Fruit fly (Drosophila melanogaster) whole organism, wandering third instar larva: Measurements from ENCODE around the gene CG3348.

Source experiments
- CG32264 ChIP-seq: fragments of 200-800 bp; sonication (Bioruptor generic); optimal IDR thresholded peaks from 2 replicates; lab custom pipeline; 2016; ENCODE audit warnings: missing biosample characterization, missing genetic modification characterization
- CrebA ChIP-seq: fragments of 200-800 bp; sonication (Bioruptor generic); optimal IDR thresholded peaks from 2 replicates; lab custom pipeline; 2016; ENCODE audit warnings: missing biosample characterization, mild to moderate bottlenecking, missing genetic modification characterization, borderline replicate concordance
- HLH106 ChIP-seq: fragments of 200-800 bp; optimal IDR thresholded peaks from 3 replicates; lab custom pipeline; 2019; ENCODE audit warnings: missing biosample characterization, mild to moderate bottlenecking, missing genetic modification characterization, moderate library complexity
- Hr78 ChIP-seq: fragments of >200 bp; optimal IDR thresholded peaks from 2 replicates; lab custom pipeline; 2017; ENCODE audit warnings: missing biosample characterization, missing genetic modification characterization
- Myc ChIP-seq: fragments of >200 bp; optimal IDR thresholded peaks from 2 replicates; lab custom pipeline; 2017
- br ChIP-seq: fragments of 200-800 bp; sonication (Bioruptor generic); optimal IDR thresholded peaks from 2 replicates; lab custom pipeline; 2016; ENCODE audit warnings: missing biosample characterization, missing genetic modification characterization
- brk ChIP-seq: fragments of 200-800 bp; sonication (Bioruptor generic); optimal IDR thresholded peaks from 2 replicates; lab custom pipeline; 2016; ENCODE audit warnings: missing biosample characterization, mild to moderate bottlenecking, missing genetic modification characterization
- dl ChIP-seq, 2 experiments: fragments of 175-275, 200-275 bp in 1 of 2; fragments of 200-275 bp in 1 of 2; sonication (Bioruptor generic); optimal IDR thresholded peaks; lab custom pipeline; 2018; ENCODE audit warnings: mild to moderate bottlenecking in 2 of 2, missing biosample characterization in 2 of 2, missing genetic modification characterization in 2 of 2, moderate library complexity in 2 of 2; ENCODE audit not compliant: partially characterized antibody in 2 of 2, insufficient read depth in 1 of 2
- dsf ChIP-seq: sonication (Bioruptor generic); optimal IDR thresholded peaks from 2 replicates; lab custom pipeline; 2016; ENCODE audit warnings: missing biosample characterization, missing genetic modification characterization, borderline replicate concordance
- jim ChIP-seq: fragments of 175-275, 200-325 bp; sonication (Bioruptor generic); optimal IDR thresholded peaks from 2 replicates; lab custom pipeline; 2016; ENCODE audit warnings: missing biosample characterization, mild to moderate bottlenecking, missing genetic modification characterization
- lola ChIP-seq: fragments of >200 bp; optimal IDR thresholded peaks from 2 replicates; lab custom pipeline; 2017; ENCODE audit warnings: missing biosample characterization, missing genetic modification characterization
- pan ChIP-seq: fragments of >200 bp; optimal IDR thresholded peaks from 2 replicates; lab custom pipeline; 2017
- psq ChIP-seq: fragments of 200-800 bp; sonication (Bioruptor generic); optimal IDR thresholded peaks from 3 replicates; lab custom pipeline; 2017; ENCODE audit warnings: missing biosample characterization, mild to moderate bottlenecking, missing genetic modification characterization, moderate library complexity

DNA sequence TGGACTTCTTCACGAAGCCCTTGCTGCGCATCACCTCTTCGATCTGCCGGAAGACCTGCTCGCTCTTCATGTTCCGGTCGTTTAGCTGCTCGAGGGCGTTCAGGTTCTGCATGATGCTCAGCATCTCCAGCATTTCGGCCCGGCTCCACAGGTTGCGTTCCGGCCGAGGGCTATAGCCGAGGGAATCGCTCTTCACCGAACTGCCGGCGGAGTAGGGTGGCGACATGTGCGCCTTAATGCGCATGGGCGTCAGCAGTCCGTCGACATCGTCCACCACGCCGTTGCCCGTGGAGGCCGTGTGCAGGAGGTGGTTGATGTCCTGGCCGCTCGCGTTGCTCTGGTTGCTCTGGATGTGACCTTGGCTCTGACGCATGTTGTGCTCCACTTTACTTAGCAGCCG, 12.5 kb downstream of the CG3348 start:
- TF ChIP-seq brk (GFP tag; lab: Kevin White, UChicago): no peak
- no peak for TF ChIP-seq Hr78 (GFP tag; lab: Kevin White, UChicago)
- no peak for TF ChIP-seq CG32264 (GFP tag; lab: Kevin White, UChicago)
- TF ChIP-seq lola (GFP tag; lab: Kevin White, UChicago): no peak
- TF ChIP-seq psq (GFP tag; lab: Kevin White, UChicago): no peak
- TF ChIP-seq Myc (lab: Kevin White, UChicago): no peak
- no peak for TF ChIP-seq CrebA (GFP tag; lab: Kevin White, UChicago)
- TF ChIP-seq pan: no peak
- TF ChIP-seq HLH106 (tag; lab: Kevin White, UChicago): no peak
- TF ChIP-seq dl (GFP tag; optimal IDR thresholded peaks at IDR 0.05; lab: Kevin White, UChicago; ENCODE audit: insufficient read depth in 1 of 2, partially characterized antibody in 2 of 2): no peak
- no peak for TF ChIP-seq jim (GFP tag; lab: Kevin White, UChicago)
- TF ChIP-seq br: no peak
- no peak for TF ChIP-seq dsf
